Worm (Caenorhabditis elegans): Measurements from ENCODE around the gene rps-30.

Gene rps-30

DNA sequence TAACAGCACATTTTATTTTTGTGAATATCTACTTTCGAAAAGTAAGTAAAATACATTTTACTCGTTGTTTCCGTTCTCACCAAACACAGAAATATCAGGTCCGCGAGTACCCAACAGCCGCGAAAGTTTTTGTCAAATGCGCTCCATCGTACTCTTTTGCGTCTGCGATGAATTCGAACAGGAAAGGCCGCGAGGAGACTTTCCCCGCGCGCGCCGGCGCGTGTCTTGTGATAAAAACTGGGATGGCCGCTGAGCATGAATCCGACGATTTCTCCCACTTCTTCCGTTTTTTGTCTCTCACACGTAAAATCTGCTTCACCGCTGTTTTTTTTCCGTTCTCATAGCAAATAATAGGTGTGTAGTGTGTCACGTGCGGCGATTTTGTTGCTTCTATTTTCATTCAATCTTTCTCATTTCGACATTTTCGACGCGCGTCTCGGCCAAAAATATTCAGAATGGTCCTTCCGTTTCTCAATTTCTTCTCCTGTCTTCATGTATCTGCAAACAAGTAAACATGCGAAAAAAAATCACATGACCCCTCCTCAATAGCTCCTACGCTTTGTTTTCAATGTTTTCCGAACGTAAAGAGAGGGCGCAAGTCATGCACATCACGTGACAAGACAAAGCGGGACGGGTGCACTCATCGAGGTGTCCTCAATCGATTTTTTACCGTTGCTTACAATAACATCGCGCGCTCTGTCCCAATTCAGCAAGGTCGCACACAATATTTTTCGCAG lies 27.9 kb downstream of the rps-30 start, which contains the start of gene uvs-1 (continued):
- TF ChIP-seq unc-86 (tag; optimal IDR thresholded peaks at IDR 0.05): peak; percentile 8
- TF ChIP-seq efl-1 (optimal IDR thresholded peaks at IDR 0.05): peak; percentile 38 to 48
- TF ChIP-seq efl-1 (GFP tag; optimal IDR thresholded peaks at IDR 0.05 in 1 of 2): peak; percentile 33 to 95
- no peak for TF ChIP-seq ets-5 (GFP tag; IDR thresholded peaks at IDR 0.05)
- TF ChIP-seq unc-62 (GFP tag; optimal IDR thresholded peaks at IDR 0.05): no peak
- no peak for TF ChIP-seq egl-27 (tag; optimal IDR thresholded peaks at IDR 0.05)
- TF ChIP-seq xbp-1 (tag; optimal IDR thresholded peaks at IDR 0.05): peak; percentile 37
- TF ChIP-seq pqm-1 (tag; optimal IDR thresholded peaks at IDR 0.05): no peak
- TF ChIP-seq nhr-71 (tag; optimal IDR thresholded peaks at IDR 0.05): peak; percentile 77
- peak; percentile 47 for TF ChIP-seq C16A3.4 (tag; optimal IDR thresholded peaks at IDR 0.05)
- no peak for TF ChIP-seq grh-1 (GFP tag; IDR thresholded peaks at IDR 0.05)
- TF ChIP-seq lin-15B (tag; optimal IDR thresholded peaks at IDR 0.05): peak; percentile 59
- TF ChIP-seq ztf-4 (tag; optimal IDR thresholded peaks at IDR 0.05): no peak
- peak; percentile 33 for TF ChIP-seq snpc-4 (tag; optimal IDR thresholded peaks at IDR 0.05)
- no peak for TF ChIP-seq hpl-2 (GFP tag; optimal IDR thresholded peaks at IDR 0.05)
- TF ChIP-seq nhr-85 (tag): peak; percentile 91
- TF ChIP-seq ama-1 (optimal IDR thresholded peaks at IDR 0.05): no peak
- peak; percentile 41 for TF ChIP-seq tbx-2 (tag; optimal IDR thresholded peaks at IDR 0.05)
- TF ChIP-seq mdl-1 (tag; optimal IDR thresholded peaks at IDR 0.05): peak in 1 of 2 experiments; percentile 69
- TF ChIP-seq mab-9 (GFP tag; IDR thresholded peaks at IDR 0.05): 0 out of 2 replicates have a peak, but pooled peaks have one; percentile 18
- no peak for TF ChIP-seq tlp-1 (tag; optimal IDR thresholded peaks at IDR 0.05)
- TF ChIP-seq nhr-20 (tag; optimal IDR thresholded peaks at IDR 0.05): peak; percentile 65
- peak; percentile 63 for TF ChIP-seq unc-130 (tag; optimal IDR thresholded peaks at IDR 0.05)
- no peak for TF ChIP-seq sptf-1 (tag; optimal IDR thresholded peaks at IDR 0.05)
- no peak for TF ChIP-seq ceh-88 (GFP tag; IDR thresholded peaks at IDR 0.05)
- TF ChIP-seq mep-1 (tag; optimal IDR thresholded peaks at IDR 0.05): peak; percentile 57
- TF ChIP-seq isw-1 (GFP tag; IDR thresholded peaks at IDR 0.05): no peak
- TF ChIP-seq swsn-7 (tag; optimal IDR thresholded peaks at IDR 0.05): no peak
- no peak for TF ChIP-seq nhr-11 (tag; optimal IDR thresholded peaks at IDR 0.05)
- no peak for TF ChIP-seq C34B4.2 (tag; optimal IDR thresholded peaks at IDR 0.05)
- no peak for TF ChIP-seq C04F5.9 (tag; optimal IDR thresholded peaks at IDR 0.05)
- TF ChIP-seq zag-1 (tag; optimal IDR thresholded peaks at IDR 0.05): no peak
- TF ChIP-seq hlh-17 (GFP tag; optimal IDR thresholded peaks at IDR 0.05; ENCODE audit: borderline replicate concordance): no peak
- no peak for TF ChIP-seq nhr-84 (tag; optimal IDR thresholded peaks at IDR 0.05)
- TF ChIP-seq nhr-12 (tag; optimal IDR thresholded peaks at IDR 0.05): no peak
- TF ChIP-seq elt-2 (tag; optimal IDR thresholded peaks at IDR 0.05): peak; percentile 38
- peak; percentile 33 to 73 (median 38) for TF ChIP-seq dpl-1 (GFP tag; optimal IDR thresholded peaks at IDR 0.05)
- TF ChIP-seq jun-1 (tag; optimal IDR thresholded peaks at IDR 0.05): no peak
- peak; percentile 66 for TF ChIP-seq fkh-8 (tag; optimal IDR thresholded peaks at IDR 0.05)
- peak; percentile 79 for TF ChIP-seq blmp-1 (tag; optimal IDR thresholded peaks at IDR 0.05)
- TF ChIP-seq mef-2 (tag; optimal IDR thresholded peaks at IDR 0.05): no peak
- peak in 2 of 3 experiments; percentile 20 to 78 for TF ChIP-seq ceh-82 (tag; optimal IDR thresholded peaks at IDR 0.05)
- TF ChIP-seq sox-4 (tag; optimal IDR thresholded peaks at IDR 0.05): no peak
- TF ChIP-seq nhr-47 (tag; optimal IDR thresholded peaks at IDR 0.05): peak; percentile 57
- TF ChIP-seq aly-2 (tag; optimal IDR thresholded peaks at IDR 0.05): no peak
- TF ChIP-seq pax-3 (tag; optimal IDR thresholded peaks at IDR 0.05): no peak
- peak; percentile 50 to 57 for TF ChIP-seq lin-35 (GFP tag; optimal IDR thresholded peaks at IDR 0.05)
- TF ChIP-seq dsc-1 (tag; optimal IDR thresholded peaks at IDR 0.05): no peak
- TF ChIP-seq lin-13 (GFP tag; optimal IDR thresholded peaks at IDR 0.05): peak; percentile 26
- no peak for TF ChIP-seq hlh-4 (tag; optimal IDR thresholded peaks at IDR 0.05)
- peak; percentile 46 for TF ChIP-seq irx-1 (tag; optimal IDR thresholded peaks at IDR 0.05)
- no peak for TF ChIP-seq aha-1 (tag; optimal IDR thresholded peaks at IDR 0.05)
- no peak for TF ChIP-seq ztf-11 (tag; optimal IDR thresholded peaks at IDR 0.05)

Measured in whole organism, L1 larva.